Worm (Caenorhabditis elegans): ENCODE measurements around the gene C08F1.6.

DNA sequence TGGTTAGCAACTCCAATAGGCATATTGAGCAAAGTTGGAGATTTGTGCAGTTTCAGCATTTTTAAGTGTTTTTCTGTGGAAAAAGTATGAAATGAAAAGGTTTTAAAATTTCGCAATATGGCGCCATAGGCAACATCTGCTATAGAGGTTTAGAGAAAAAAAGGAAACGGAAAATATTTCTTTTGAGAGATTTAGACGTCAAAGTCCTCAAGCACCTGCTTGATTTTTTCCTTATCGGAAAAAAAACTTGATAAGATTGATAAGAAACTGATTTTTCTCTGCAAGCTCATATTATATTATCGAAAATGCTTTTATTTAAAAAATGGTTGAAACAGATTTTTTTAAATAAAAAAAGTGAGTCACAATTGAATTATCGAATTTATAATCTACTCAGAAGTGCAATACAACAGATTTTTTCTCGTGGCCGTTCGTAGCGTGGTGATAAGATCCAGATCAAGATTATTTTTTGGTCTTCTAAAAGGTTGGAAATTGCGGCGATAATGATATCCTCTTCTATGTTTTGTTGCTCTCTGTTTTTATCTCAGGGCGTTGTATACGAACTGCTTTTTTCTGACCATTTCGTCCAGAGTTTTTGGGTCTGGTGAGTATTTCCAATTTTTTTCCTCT is 32.1 kb upstream of the C08F1.6 start, which contains the start of gene fbxc-19:
- TF ChIP-seq snpc-4 (tag; optimal IDR thresholded peaks at IDR 0.05) (no peak), nhr-237 (tag; optimal IDR thresholded peaks at IDR 0.05) (no peak), sptf-1 (tag; optimal IDR thresholded peaks at IDR 0.05) (no peak), elt-3 (tag; optimal IDR thresholded peaks at IDR 0.05) (peak; percentile 63), unc-39 (tag; optimal IDR thresholded peaks at IDR 0.05) (no peak), lin-13 (tag; optimal IDR thresholded peaks at IDR 0.05) (no peak), unc-62 (GFP tag; optimal IDR thresholded peaks at IDR 0.05) (no peak), pha-4 (tag; optimal IDR thresholded peaks at IDR 0.05) (no peak), zip-8 (tag; optimal IDR thresholded peaks at IDR 0.05) (no peak)

Data from whole organism, mixed stage, embryonic.